Fruit fly (Drosophila melanogaster) whole organism: Measurements from ENCODE around the gene eag.

Source experiments
- CG8478 ChIP-seq: fragments of >200 bp; optimal IDR thresholded peaks from 2 replicates; lab custom pipeline; 2018; ENCODE audit warnings: inconsistent platforms
- pan ChIP-seq: fragments of >200 bp; optimal IDR thresholded peaks from 2 replicates; lab custom pipeline; 2017
- usp ChIP-seq: fragments of >200 bp; optimal IDR thresholded peaks from 2 replicates; lab custom pipeline; 2017; ENCODE audit warnings: missing biosample characterization, missing genetic modification characterization, mixed read lengths

dm6 chrX:14931296-14931695 is 24.0 kb upstream of the eag start:
- TF ChIP-seq CG8478 (lab: Kevin White, UChicago): no peak
- no peak for TF ChIP-seq usp (GFP tag; lab: Kevin White, UChicago)
- TF ChIP-seq pan (lab: Kevin White, UChicago): no peak
